Worm (Caenorhabditis elegans) whole organism, young adult: ENCODE data around the gene ZK1290.7.

Source experiments
- B0261.1 ChIP-seq: sonication (generic microtip); optimal IDR thresholded peaks from 2 replicates; lab custom pipeline; 2016; ENCODE audit warnings: mild to moderate bottlenecking, missing genetic modification characterization, moderate library complexity, missing compliant biosample characterization
- aptf-2 ChIP-seq: fragments of 200-800 bp; sonication (Bioruptor generic); conservative IDR thresholded peaks from 2 replicates; pipeline ENCODE4 v1.3.6; 2022; ENCODE audit warnings: missing genetic modification reagents, missing genetic modification characterization, missing compliant biosample characterization
- athp-1 ChIP-seq: sonication (generic microtip); optimal IDR thresholded peaks from 2 replicates; lab custom pipeline; 2017; ENCODE audit warnings: mild to moderate bottlenecking, missing genetic modification characterization, missing compliant biosample characterization
- let-607 ChIP-seq, 2 experiments: fragments of 200-800 bp in 1 of 2; sonication (Bioruptor generic) in 1 of 2; sonication (generic microtip) in 1 of 2; optimal IDR thresholded peaks; 2 replicates each; lab custom pipeline; 2016 to 2018; ENCODE audit warnings: mild to moderate bottlenecking in 2 of 2, missing compliant biosample characterization in 2 of 2, missing genetic modification characterization in 2 of 2, moderate library complexity in 2 of 2, missing genotype in 1 of 2
- sdz-38 ChIP-seq: sonication (generic microtip); optimal IDR thresholded peaks from 2 replicates; lab custom pipeline; 2016; ENCODE audit warnings: missing genotype, missing genetic modification characterization, missing compliant biosample characterization
- sptf-2 ChIP-seq: fragments of 200-800 bp; sonication (Bioruptor generic); optimal IDR thresholded peaks from 2 replicates; lab custom pipeline; 2018; ENCODE audit warnings: mild to moderate bottlenecking, missing genetic modification characterization, missing compliant biosample characterization
- unc-62 ChIP-seq: fragments of 150-350 bp; optimal IDR thresholded peaks from 2 replicates; lab custom pipeline; 2014; ENCODE audit warnings: missing biosample characterization, missing genetic modification reagents, missing genetic modification characterization
- zfh-2 ChIP-seq: fragments of 200-800 bp; sonication (Bioruptor generic); conservative IDR thresholded peaks from 2 replicates; pipeline ENCODE4 v1.3.6; 2022; ENCODE audit warnings: missing genetic modification reagents, missing genetic modification characterization, missing compliant biosample characterization

ce11 chrII:7545364-7545763, 20.0 kb upstream of the ZK1290.7 start:
- TF ChIP-seq let-607 (tag; optimal IDR thresholded peaks at IDR 0.05; lab: Kevin White, UChicago) (no peak), sdz-38 (tag; lab: Kevin White, UChicago) (no peak), athp-1 (tag; lab: Kevin White, UChicago) (no peak), aptf-2 (GFP tag; lab: Robert Waterston, UW) (no peak), unc-62 (no peak), sptf-2 (no peak), B0261.1 (tag; lab: Kevin White, UChicago) (no peak), zfh-2 (GFP tag; lab: Robert Waterston, UW) (no peak)
